Worm (Caenorhabditis elegans) whole organism, early embryonic: ENCODE results near the gene rabr-3.

Experiments used
- B0310.2 ChIP-seq: sonication (generic microtip); optimal IDR thresholded peaks from 2 replicates; lab custom pipeline; 2016; ENCODE audit warnings: mild to moderate bottlenecking, missing genetic modification characterization, missing compliant biosample characterization
- F13C5.2 ChIP-seq: sonication (generic microtip); optimal IDR thresholded peaks from 2 replicates; lab custom pipeline; 2017; ENCODE audit warnings: mild to moderate bottlenecking, missing genetic modification characterization, inconsistent platforms, missing compliant biosample characterization
- aly-1 ChIP-seq: sonication (generic microtip); optimal IDR thresholded peaks from 2 replicates; lab custom pipeline; 2016; ENCODE audit warnings: missing genetic modification characterization, missing compliant biosample characterization
- ama-1 ChIP-seq: fragments of 150-350 bp; optimal IDR thresholded peaks from 2 replicates; lab custom pipeline; 2014
- ceh-13 ChIP-seq: fragments of 200-800 bp; sonication (Bioruptor generic); optimal IDR thresholded peaks from 2 replicates; lab custom pipeline; 2018; ENCODE audit warnings: mild to moderate bottlenecking, missing genetic modification characterization, missing compliant biosample characterization
- ceh-36 ChIP-seq: sonication (generic microtip); optimal IDR thresholded peaks from 2 replicates; lab custom pipeline; 2016; ENCODE audit warnings: missing genetic modification characterization, inconsistent platforms, missing compliant biosample characterization
- ets-7 ChIP-seq: sonication (generic microtip); optimal IDR thresholded peaks from 2 replicates; lab custom pipeline; 2016; ENCODE audit warnings: missing genotype, missing genetic modification characterization, missing compliant biosample characterization
- flt-1 ChIP-seq: fragments of 200-800 bp; sonication (Bioruptor generic); IDR thresholded peaks from 2 replicates; pipeline ENCODE4 v1.3.6; 2022; ENCODE audit warnings: missing genetic modification characterization, missing compliant biosample characterization
- hmbx-1 ChIP-seq: sonication (generic microtip); optimal IDR thresholded peaks from 2 replicates; lab custom pipeline; 2016; ENCODE audit warnings: mild to moderate bottlenecking, missing genetic modification characterization, missing compliant biosample characterization
- hmg-4 ChIP-seq: fragments of 200-800 bp; sonication (Bioruptor generic); optimal IDR thresholded peaks from 2 replicates; lab custom pipeline; 2018; ENCODE audit warnings: mild to moderate bottlenecking, missing genetic modification characterization, missing compliant biosample characterization
- hnd-1 ChIP-seq: sonication (generic microtip); optimal IDR thresholded peaks from 2 replicates; lab custom pipeline; 2016; ENCODE audit warnings: missing genetic modification characterization, missing compliant biosample characterization
- pes-1 ChIP-seq: fragments of 200-800 bp; sonication (Bioruptor generic); IDR thresholded peaks from 2 replicates; pipeline ENCODE4 v1.3.6; 2022; ENCODE audit warnings: missing genetic modification reagents, missing genetic modification characterization, missing compliant biosample characterization
- scrt-1 ChIP-seq: fragments of 200-800 bp; sonication (Bioruptor generic); IDR thresholded peaks from 2 replicates; pipeline ENCODE4 v1.3.6; 2022; ENCODE audit warnings: missing genetic modification characterization, missing compliant biosample characterization
- sea-1 ChIP-seq: fragments of 200-800 bp; sonication (Bioruptor generic); conservative IDR thresholded peaks from 2 replicates; pipeline ENCODE4 v1.3.6; 2022; ENCODE audit warnings: missing genetic modification characterization, missing compliant biosample characterization
- tbx-11 ChIP-seq: fragments of 200-800 bp; sonication (Bioruptor generic); IDR thresholded peaks from 2 replicates; pipeline ENCODE4 v1.3.6; 2022; ENCODE audit warnings: missing genetic modification characterization, missing compliant biosample characterization
- tbx-37 ChIP-seq: fragments of 200-800 bp; sonication (Bioruptor generic); conservative IDR thresholded peaks from 2 replicates; pipeline ENCODE4 v1.3.6; 2022; ENCODE audit warnings: missing genetic modification reagents, missing genetic modification characterization, missing compliant biosample characterization
- tra-4 ChIP-seq: sonication (generic microtip); optimal IDR thresholded peaks from 2 replicates; lab custom pipeline; 2017; ENCODE audit warnings: missing genetic modification characterization, missing compliant biosample characterization

Gene rabr-3

ce11 chrV:16194639-16195038 lies 840 bp upstream of the rabr-3 start, which contains the start of gene rabr-4:
rabr-4 (plus strand) TSS chrV:16194939.
- TF ChIP-seq scrt-1 (GFP tag; lab: Robert Waterston, UW) (no peak), sea-1 (GFP tag; lab: Robert Waterston, UW) (no peak), pes-1 (GFP tag; lab: Robert Waterston, UW) (no peak), ama-1 (no peak), hmbx-1 (tag; lab: Kevin White, UChicago) (no peak), hmg-4 (GFP tag; lab: Kevin White, UChicago) (no peak), hnd-1 (tag; lab: Kevin White, UChicago) (no peak), flt-1 (GFP tag; lab: Robert Waterston, UW) (no peak), ceh-36 (no peak), tbx-11 (GFP tag; lab: Robert Waterston, UW) (no peak), F13C5.2 (tag; lab: Kevin White, UChicago) (no peak), ceh-13 (GFP tag; lab: Kevin White, UChicago) (no peak)

DNA sequence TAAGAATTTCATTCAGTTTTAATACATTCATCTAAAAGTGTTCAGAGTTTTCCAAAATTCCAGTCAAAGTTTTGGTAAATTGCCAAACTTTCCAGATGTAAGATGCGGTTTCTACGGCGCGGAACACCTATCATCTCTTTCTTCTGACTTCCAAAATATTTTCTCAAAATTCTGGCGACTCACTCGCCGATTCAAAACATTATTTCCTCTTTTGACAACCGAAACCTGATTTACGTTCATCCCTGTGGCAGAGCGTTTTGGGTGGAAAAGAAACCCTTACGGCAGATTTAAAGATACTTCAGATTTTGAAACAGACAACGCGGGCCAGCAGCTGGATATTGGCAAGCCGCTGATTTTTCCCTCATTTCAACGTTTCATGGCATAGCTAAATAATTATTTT lies 2.5 kb downstream of the rabr-3 start, which contains the start of gene F11A5.5:
TSS of gene F11A5.5 (plus strand) at position 301 of the 400 bp plus-strand sequence.
- no peak for TF ChIP-seq hnd-1 (tag; lab: Kevin White, UChicago)
- TF ChIP-seq sea-1 (GFP tag; lab: Robert Waterston, UW), result no peak
- no peak for TF ChIP-seq scrt-1 (GFP tag; lab: Robert Waterston, UW)
- no peak for TF ChIP-seq pes-1 (GFP tag; lab: Robert Waterston, UW)
- TF ChIP-seq flt-1 (GFP tag; lab: Robert Waterston, UW), result no peak
- no peak for TF ChIP-seq aly-1
- TF ChIP-seq ets-7 (tag; lab: Kevin White, UChicago), result no peak
- no peak for TF ChIP-seq hmbx-1 (tag; lab: Kevin White, UChicago)
- TF ChIP-seq tra-4 (tag; lab: Kevin White, UChicago), result no peak
- TF ChIP-seq F13C5.2 (tag; lab: Kevin White, UChicago), result no peak
- TF ChIP-seq ceh-36, result no peak
- no peak for TF ChIP-seq hmg-4 (GFP tag; lab: Kevin White, UChicago)
- TF ChIP-seq B0310.2 (tag; lab: Kevin White, UChicago), result no peak
- TF ChIP-seq ama-1, result no peak

ce11 chrV:16201730-16202129 lies 6.3 kb downstream of the rabr-3 start, which contains the start of gene F11A5.17:
F11A5.17 (plus strand) TSS chrV:16202030.
- TF ChIP-seq tra-4 (tag; lab: Kevin White, UChicago) (no peak), sea-1 (GFP tag; lab: Robert Waterston, UW) (no peak), tbx-37 (GFP tag; lab: Robert Waterston, UW) (no peak), hnd-1 (tag; lab: Kevin White, UChicago) (no peak), ceh-13 (GFP tag; lab: Kevin White, UChicago) (no peak), ets-7 (tag; lab: Kevin White, UChicago) (no peak), tbx-11 (GFP tag; lab: Robert Waterston, UW) (no peak), ama-1 (no peak)

- TF ChIP-seq sea-1 (GFP tag; lab: Robert Waterston, UW) (no peak), scrt-1 (GFP tag; lab: Robert Waterston, UW) (no peak), hmg-4 (GFP tag; lab: Kevin White, UChicago) (no peak), pes-1 (GFP tag; lab: Robert Waterston, UW) (no peak), tbx-37 (GFP tag; lab: Robert Waterston, UW) (no peak), flt-1 (GFP tag; lab: Robert Waterston, UW) (no peak), ama-1 (no peak), ceh-36 (no peak), ets-7 (tag; lab: Kevin White, UChicago) (no peak)
Observed at ce11 chrV:16202618-16203017, 7.1 kb downstream of the rabr-3 start, which contains the start of gene F11A5.18. F11A5.18 (plus strand) TSS chrV:16202918.

- TF ChIP-seq ceh-13 (GFP tag; lab: Kevin White, UChicago), result no peak
- TF ChIP-seq sea-1 (GFP tag; lab: Robert Waterston, UW), result no peak
- TF ChIP-seq flt-1 (GFP tag; lab: Robert Waterston, UW), result no peak
- no peak for TF ChIP-seq ceh-36
- no peak for TF ChIP-seq hmg-4 (GFP tag; lab: Kevin White, UChicago)
- no peak for TF ChIP-seq B0310.2 (tag; lab: Kevin White, UChicago)
- no peak for TF ChIP-seq F13C5.2 (tag; lab: Kevin White, UChicago)
- no peak for TF ChIP-seq tbx-37 (GFP tag; lab: Robert Waterston, UW)
Observed at ce11 chrV:16204888-16205287, 9.4 kb downstream of the rabr-3 start, which contains the start of gene irld-26. irld-26 (plus strand) TSS chrV:16205188.

- TF ChIP-seq scrt-1 (GFP tag; lab: Robert Waterston, UW), result no peak
- TF ChIP-seq ets-7 (tag; lab: Kevin White, UChicago), result no peak
- TF ChIP-seq hnd-1 (tag; lab: Kevin White, UChicago), result no peak
- no peak for TF ChIP-seq aly-1
- TF ChIP-seq tbx-11 (GFP tag; lab: Robert Waterston, UW), result no peak
- TF ChIP-seq ama-1, result no peak
- no peak for TF ChIP-seq ceh-13 (GFP tag; lab: Kevin White, UChicago)
- no peak for TF ChIP-seq hmbx-1 (tag; lab: Kevin White, UChicago)
- TF ChIP-seq tbx-37 (GFP tag; lab: Robert Waterston, UW), result no peak
Observed at ce11 chrV:16209837-16210236, 14.4 kb downstream of the rabr-3 start, which contains the start of gene oac-15. oac-15 (minus strand) TSS chrV:16209937.

DNA sequence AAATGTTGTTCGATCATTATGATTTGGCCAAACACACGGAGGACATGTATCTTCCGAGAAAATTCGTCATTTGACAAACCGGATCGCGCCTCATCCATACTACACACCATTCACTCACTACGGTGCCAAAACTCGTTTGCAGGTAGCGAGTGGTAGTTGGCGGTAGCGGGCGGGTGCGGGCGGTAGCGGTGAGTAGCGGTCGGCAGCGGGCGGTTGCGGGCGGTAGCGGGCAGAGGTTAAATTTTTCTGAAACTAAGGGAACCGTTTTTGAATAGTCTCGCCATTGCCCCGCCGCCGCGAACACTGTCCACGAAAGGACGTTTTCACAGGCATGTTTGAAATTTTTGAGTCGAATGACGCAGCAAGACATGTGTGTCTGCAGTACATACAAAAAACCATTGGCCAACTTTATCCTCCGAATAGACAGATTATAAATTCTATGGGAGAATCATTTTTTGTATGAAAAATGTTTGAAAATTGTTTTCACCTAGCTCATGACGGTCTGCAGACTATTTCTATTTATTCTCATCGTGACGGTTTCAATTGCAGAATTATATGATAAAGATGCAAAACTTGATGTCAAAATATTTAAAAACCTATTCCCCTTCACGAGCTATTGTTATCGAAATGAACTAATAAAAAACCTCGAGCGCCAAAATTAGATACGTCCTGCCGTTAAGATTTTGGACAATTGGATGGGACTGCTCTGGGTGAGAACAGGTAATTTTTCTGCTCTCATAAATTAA lies 15.0 kb downstream of the rabr-3 start, which contains the start of gene F11A5.16:
TSS of gene F11A5.16 (plus strand) at position 696 of the 746 bp plus-strand sequence.
- no peak for TF ChIP-seq pes-1 (GFP tag; lab: Robert Waterston, UW)
- no peak for TF ChIP-seq tbx-11 (GFP tag; lab: Robert Waterston, UW)
- TF ChIP-seq scrt-1 (GFP tag; lab: Robert Waterston, UW), result no peak
- no peak for TF ChIP-seq flt-1 (GFP tag; lab: Robert Waterston, UW)
- no peak for TF ChIP-seq ceh-13 (GFP tag; lab: Kevin White, UChicago)
- TF ChIP-seq ets-7 (tag; lab: Kevin White, UChicago), result no peak
- TF ChIP-seq tbx-37 (GFP tag; lab: Robert Waterston, UW), result no peak
- no peak for TF ChIP-seq sea-1 (GFP tag; lab: Robert Waterston, UW)
- TF ChIP-seq aly-1, result no peak
- TF ChIP-seq tra-4 (tag; lab: Kevin White, UChicago), result no peak
- TF ChIP-seq ceh-36, result no peak
- no peak for TF ChIP-seq hmbx-1 (tag; lab: Kevin White, UChicago)
- TF ChIP-seq hmg-4 (GFP tag; lab: Kevin White, UChicago), result no peak
- no peak for TF ChIP-seq B0310.2 (tag; lab: Kevin White, UChicago)
- no peak for TF ChIP-seq F13C5.2 (tag; lab: Kevin White, UChicago)
- no peak for TF ChIP-seq hnd-1 (tag; lab: Kevin White, UChicago)
